Fruit fly (Drosophila melanogaster) whole organism, embryonic: ENCODE results near the gene sud1.
A peak's percentile ranks its signal among the peaks of the same experiment; 100 is the strongest.

Experiments used
- Antp ChIP-seq: fragments of 200-800 bp; sonication (Bioruptor generic); optimal IDR thresholded peaks from 3 replicates; lab custom pipeline; 2016; ENCODE audit warnings: missing biosample characterization, missing genetic modification characterization
- Blimp-1 ChIP-seq: fragments of 200-800 bp; sonication (Bioruptor generic); optimal IDR thresholded peaks from 3 replicates; lab custom pipeline; 2018; ENCODE audit warnings: missing biosample characterization, missing genetic modification characterization, mild to moderate bottlenecking, moderate library complexity, missing genetic modification reagents
- CG1024 ChIP-seq: fragments of 200-800 bp; sonication (Bioruptor generic); IDR thresholded peaks from 2 replicates; pipeline ENCODE4 v1.3.6; 2022; ENCODE audit warnings: missing biosample characterization, missing genetic modification characterization
- CG10959 ChIP-seq: fragments of 200-800 bp; sonication (Bioruptor generic); IDR thresholded peaks from 2 replicates; pipeline ENCODE4 v1.3.6; 2022; ENCODE audit warnings: missing biosample characterization, missing genetic modification characterization
- CG12659 ChIP-seq: fragments of 200-800 bp; sonication (Bioruptor generic); optimal IDR thresholded peaks from 3 replicates; lab custom pipeline; 2017; ENCODE audit warnings: mild to moderate bottlenecking, missing biosample characterization, missing genetic modification reagents, missing genetic modification characterization
- CG13287 ChIP-seq: fragments of 200-800 bp; sonication (Bioruptor generic); IDR thresholded peaks from 2 replicates; pipeline ENCODE4 v1.3.6; 2022; ENCODE audit warnings: missing biosample characterization, missing genetic modification characterization; ENCODE audit not compliant: partially characterized antibody
- CG15269 ChIP-seq: fragments of 200-800 bp; sonication (Bioruptor generic); optimal IDR thresholded peaks from 2 replicates; lab custom pipeline; 2018; ENCODE audit warnings: missing biosample characterization, mild to moderate bottlenecking, missing genetic modification characterization, moderate library complexity
- CG1647 ChIP-seq: fragments of 200-800 bp; sonication (Bioruptor generic); optimal IDR thresholded peaks from 3 replicates; lab custom pipeline; 2016; ENCODE audit warnings: missing biosample characterization, missing genetic modification characterization
- CG16813 ChIP-seq: fragments of 200-800 bp; sonication (Bioruptor generic); IDR thresholded peaks from 3 replicates; pipeline ENCODE4 v1.3.6; 2022; ENCODE audit warnings: missing biosample characterization, missing genetic modification characterization; ENCODE audit not compliant: partially characterized antibody
- CG17186 ChIP-seq: fragments of 200-800 bp; sonication (Bioruptor generic); optimal IDR thresholded peaks from 3 replicates; lab custom pipeline; 2017; ENCODE audit warnings: missing biosample characterization, missing genetic modification reagents, missing genetic modification characterization
- CG18619 ChIP-seq: fragments of 200-800 bp; sonication (Bioruptor generic); optimal IDR thresholded peaks from 3 replicates; lab custom pipeline; 2017; ENCODE audit warnings: missing biosample characterization, mild to moderate bottlenecking, missing genetic modification characterization
- CG3838 ChIP-seq: fragments of 200-800 bp; sonication (Bioruptor generic); optimal IDR thresholded peaks from 3 replicates; lab custom pipeline; 2016; ENCODE audit warnings: missing biosample characterization, missing genetic modification characterization
- CG43689 ChIP-seq: fragments of 200-800 bp; sonication (Bioruptor generic); IDR thresholded peaks from 2 replicates; pipeline ENCODE4 v1.3.6; 2022; ENCODE audit warnings: missing biosample characterization, missing genetic modification characterization
- CG4820 ChIP-seq: fragments of 200-800 bp; sonication (Bioruptor generic); optimal IDR thresholded peaks from 3 replicates; lab custom pipeline; 2016; ENCODE audit warnings: missing biosample characterization, missing genetic modification characterization
- CG5245 ChIP-seq: fragments of 200-800 bp; sonication (Bioruptor generic); optimal IDR thresholded peaks from 3 replicates; lab custom pipeline; 2016; ENCODE audit warnings: missing biosample characterization, missing genetic modification characterization
- CG6272 ChIP-seq: fragments of 200-800 bp; sonication (Bioruptor generic); IDR thresholded peaks from 2 replicates; pipeline ENCODE4 v1.3.6; 2022; ENCODE audit warnings: missing biosample characterization, missing genetic modification characterization
- CG6813 ChIP-seq: fragments of 200-800 bp; sonication (Bioruptor generic); optimal IDR thresholded peaks from 2 replicates; lab custom pipeline; 2017; ENCODE audit warnings: missing biosample characterization, missing genetic modification characterization, mild to moderate bottlenecking, moderate library complexity, missing genetic modification reagents
- CG8388 ChIP-seq: fragments of 200-800 bp; sonication (Bioruptor generic); optimal IDR thresholded peaks from 2 replicates; lab custom pipeline; 2019; ENCODE audit warnings: missing biosample characterization, mild to moderate bottlenecking, missing genetic modification characterization, moderate library complexity
- CG8924 ChIP-seq: fragments of 200-800 bp; optimal IDR thresholded peaks from 3 replicates; lab custom pipeline; 2019; ENCODE audit warnings: missing biosample characterization, mild to moderate bottlenecking, missing genetic modification characterization, moderate library complexity
- CG9797 ChIP-seq: fragments of 200-800 bp; sonication (Bioruptor generic); optimal IDR thresholded peaks from 3 replicates; lab custom pipeline; 2018; ENCODE audit warnings: missing biosample characterization, mild to moderate bottlenecking, missing genetic modification characterization
- CG9876 ChIP-seq: fragments of 200-800 bp; sonication (Bioruptor generic); optimal IDR thresholded peaks from 2 replicates; lab custom pipeline; 2016; ENCODE audit warnings: missing biosample characterization, missing genetic modification characterization
- CoRest ChIP-seq: fragments of 200-800 bp; sonication (Bioruptor generic); optimal IDR thresholded peaks from 3 replicates; lab custom pipeline; 2018; ENCODE audit warnings: missing biosample characterization, mild to moderate bottlenecking, missing genetic modification characterization, moderate library complexity
- D19B ChIP-seq: fragments of 200-800 bp; sonication (Bioruptor generic); optimal IDR thresholded peaks from 2 replicates; lab custom pipeline; 2017; ENCODE audit warnings: missing biosample characterization, mild to moderate bottlenecking, missing genetic modification characterization
- Dad ChIP-seq: fragments of 200-800 bp; sonication (Bioruptor generic); optimal IDR thresholded peaks from 3 replicates; lab custom pipeline; 2016; ENCODE audit warnings: missing biosample characterization, missing genetic modification characterization
- Ets65A ChIP-seq: fragments of 200-800 bp; sonication (Bioruptor generic); peaks from one replicate; lab custom pipeline; 2016; ENCODE audit warnings: missing biosample characterization, missing genetic modification characterization
- HLH54F ChIP-seq: fragments of 200-800 bp; sonication (Bioruptor generic); optimal IDR thresholded peaks from 3 replicates; lab custom pipeline; 2016; ENCODE audit warnings: missing biosample characterization, missing genetic modification characterization
- Hey ChIP-seq: fragments of 200-800 bp; sonication (Bioruptor generic); optimal IDR thresholded peaks from 3 replicates; lab custom pipeline; 2018; ENCODE audit warnings: missing biosample characterization, mild to moderate bottlenecking, missing genetic modification characterization
- Jarid2 ChIP-seq: fragments of 200-800 bp; sonication (Bioruptor generic); optimal IDR thresholded peaks from 3 replicates; lab custom pipeline; 2017; ENCODE audit warnings: mild to moderate bottlenecking, missing biosample characterization, missing genetic modification reagents, missing genetic modification characterization
- NC2α ChIP-seq: fragments of 200-800 bp; sonication (Bioruptor generic); optimal IDR thresholded peaks from 2 replicates; lab custom pipeline; 2016; ENCODE audit warnings: missing biosample characterization, missing genetic modification characterization
- Nf-YA ChIP-seq: fragments of 200-800 bp; sonication (Bioruptor generic); IDR thresholded peaks from 2 replicates; pipeline ENCODE4 v1.3.6; 2022; ENCODE audit warnings: missing biosample characterization, missing genetic modification characterization
- Oaz ChIP-seq: fragments of 200-800 bp; sonication (Bioruptor generic); IDR thresholded peaks from 2 replicates; pipeline ENCODE4 v1.3.6; 2022; ENCODE audit warnings: missing biosample characterization, missing genetic modification characterization
- Opbp ChIP-seq: fragments of 200-800 bp; sonication (Bioruptor generic); IDR thresholded peaks from 3 replicates; pipeline ENCODE4 v1.3.6; 2022; ENCODE audit warnings: missing biosample characterization, missing genetic modification characterization; ENCODE audit not compliant: partially characterized antibody
- Scr ChIP-seq: fragments of 200-800 bp; sonication (Bioruptor generic); IDR thresholded peaks from 2 replicates; pipeline ENCODE4 v1.3.6; 2022; ENCODE audit warnings: missing biosample characterization, missing genetic modification characterization; ENCODE audit not compliant: partially characterized antibody
- Sox100B ChIP-seq: fragments of 200-800 bp; sonication (Bioruptor generic); optimal IDR thresholded peaks from 3 replicates; lab custom pipeline; 2018; ENCODE audit warnings: missing biosample characterization, mild to moderate bottlenecking, missing genetic modification characterization
- TFAM ChIP-seq: fragments of 200-800 bp; sonication (Bioruptor generic); optimal IDR thresholded peaks from 2 replicates; lab custom pipeline; 2017; ENCODE audit warnings: missing biosample characterization, missing genetic modification characterization, inconsistent platforms
- aop ChIP-seq: fragments of 200-800 bp; sonication (Bioruptor generic); IDR thresholded peaks from 2 replicates; pipeline ENCODE4 v1.3.6; 2022; ENCODE audit warnings: missing biosample characterization, missing genetic modification characterization
- cas ChIP-seq: fragments of 200-800 bp; sonication (Bioruptor generic); IDR thresholded peaks from 2 replicates; pipeline ENCODE4 v1.3.6; 2022; ENCODE audit warnings: missing biosample characterization, missing genetic modification characterization
- dysf ChIP-seq: fragments of 200-800 bp; sonication (Bioruptor generic); IDR thresholded peaks from 3 replicates; pipeline ENCODE4 v1.3.6; 2022; ENCODE audit warnings: missing biosample characterization, missing genetic modification characterization
- gce ChIP-seq: fragments of 200-800 bp; sonication (Bioruptor generic); IDR thresholded peaks from 3 replicates; pipeline ENCODE4 v1.3.6; 2022; ENCODE audit warnings: missing biosample characterization, missing genetic modification characterization
- gcm2 ChIP-seq: fragments of 200-800 bp; sonication (Bioruptor generic); optimal IDR thresholded peaks from 2 replicates; lab custom pipeline; 2016; ENCODE audit warnings: missing biosample characterization, missing genetic modification characterization
- kni ChIP-seq: fragments of 200-800 bp; sonication (Bioruptor generic); optimal IDR thresholded peaks from 3 replicates; lab custom pipeline; 2017; ENCODE audit warnings: mild to moderate bottlenecking, missing biosample characterization, missing genetic modification reagents, missing genetic modification characterization
- nau ChIP-seq: fragments of 200-800 bp; sonication (Bioruptor generic); optimal IDR thresholded peaks from 3 replicates; lab custom pipeline; 2017; ENCODE audit warnings: missing biosample characterization, mild to moderate bottlenecking, missing genetic modification characterization, missing genetic modification reagents
- pan ChIP-seq, 4 experiments: fragments of >200 bp in 3 of 4; fragments of 200-800 bp in 1 of 4; sonication (Bioruptor generic) in 1 of 4; optimal IDR thresholded peaks in 3 of 4; IDR thresholded peaks in 1 of 4; 2 replicates each; pipeline versions ENCODE4 v1.3.6 to Lab custom; 2017 to 2022; ENCODE audit warnings: missing biosample characterization in 2 of 4, missing genetic modification characterization in 2 of 4, mixed read lengths in 1 of 4
- pb ChIP-seq: fragments of 200-800 bp; sonication (Bioruptor generic); optimal IDR thresholded peaks from 3 replicates; lab custom pipeline; 2016; ENCODE audit warnings: missing biosample characterization, missing genetic modification characterization
- sim ChIP-seq: fragments of 200-800 bp; sonication (Bioruptor generic); IDR thresholded peaks from 2 replicates; pipeline ENCODE4 v1.3.6; 2022; ENCODE audit warnings: missing biosample characterization, missing genetic modification characterization
- tna ChIP-seq: fragments of 200-800 bp; sonication (Bioruptor generic); IDR thresholded peaks from 2 replicates; pipeline ENCODE4 v1.3.6; 2022; ENCODE audit warnings: missing biosample characterization, missing genetic modification characterization; ENCODE audit not compliant: partially characterized antibody
- wdn ChIP-seq: fragments of 200-800 bp; sonication (Bioruptor generic); IDR thresholded peaks from 2 replicates; pipeline ENCODE4 v1.3.6; 2022; ENCODE audit warnings: missing biosample characterization, missing genetic modification characterization
- zfh1 ChIP-seq: fragments of 200-800 bp; sonication (Bioruptor generic); IDR thresholded peaks from 3 replicates; pipeline ENCODE4 v1.3.6; 2022; ENCODE audit warnings: missing biosample characterization, missing genetic modification characterization

sud1 gene

dm6 chr3R:24944920-24945853, 27.5 kb upstream of the sud1 start, which contains the start of the genes ssh and Nmnat (continued):
- TF ChIP-seq CG1647 (GFP tag; lab: Kevin White, UChicago) (no peak), CG1024 (GFP tag; lab: Robert Waterston, UW) (no peak), Jarid2 (GFP tag; lab: Kevin White, UChicago) (no peak), CG6813 (GFP tag; lab: Kevin White, UChicago) (no peak), CG6272 (GFP tag; lab: Robert Waterston, UW) (no peak), CG15269 (tag; lab: Kevin White, UChicago) (no peak), gce (no peak), cas (GFP tag; lab: Robert Waterston, UW) (no peak), sim (no peak), TFAM (GFP tag; lab: Kevin White, UChicago) (no peak), pb (peak; percentile 1), CG10959 (GFP tag; lab: Robert Waterston, UW) (no peak), wdn (GFP tag; lab: Robert Waterston, UW) (no peak), CG12659 (GFP tag; lab: Kevin White, UChicago) (peak; percentile 78), CG3838 (no peak), nau (no peak), tna (peak; percentile 65; the same call in 1 of the 2 replicates), Hey (no peak), CG43689 (GFP tag; lab: Robert Waterston, UW) (no peak), gcm2 (GFP tag; lab: Kevin White, UChicago) (no peak), kni (GFP tag; lab: Kevin White, UChicago) (no peak), CoRest (tag; lab: Kevin White, UChicago) (peak; percentile 52), Scr (GFP tag; lab: Robert Waterston, UW) (peak; percentile 94), Antp (GFP tag; lab: Kevin White, UChicago) (no peak), Dad (peak; percentile 21), NC2α (GFP tag; lab: Kevin White, UChicago) (no peak), CG8388 (peak; percentile 34), CG16813 (GFP tag; lab: Robert Waterston, UW) (peak; percentile 94), pan (optimal IDR thresholded peaks at IDR 0.05; lab: Kevin White, UChicago) (no peak), pan (GFP tag; optimal IDR thresholded peaks at IDR 0.05 in 1 of 2, IDR thresholded peaks at IDR 0.05 in 1 of 2) (no peak), Blimp-1 (GFP tag; lab: Kevin White, UChicago) (no peak), D19B (GFP tag; lab: Kevin White, UChicago) (no peak), Ets65A (GFP tag; lab: Kevin White, UChicago) (peak; percentile 73), Nf-YA (GFP tag; lab: Robert Waterston, UW) (no peak), Oaz (no peak), zfh1 (GFP tag; lab: Robert Waterston, UW) (no peak), CG5245 (no peak), Opbp (GFP tag; lab: Robert Waterston, UW) (peak; percentile 80), dysf (GFP tag; lab: Robert Waterston, UW) (peak; percentile 17; the same call in 1 of the 3 replicates), CG17186 (GFP tag; lab: Kevin White, UChicago) (peak; percentile 56), CG4820 (GFP tag; lab: Kevin White, UChicago) (no peak), CG8924 (peak; percentile 62), CG13287 (GFP tag; lab: Robert Waterston, UW) (peak; percentile 93), CG9876 (GFP tag; lab: Kevin White, UChicago) (no peak), CG9797 (peak; percentile 61), aop (GFP tag; lab: Robert Waterston, UW) (no peak), Sox100B (GFP tag; lab: Kevin White, UChicago) (no peak), HLH54F (peak; percentile 70), CG18619 (peak; percentile 26)
